Worm (Caenorhabditis elegans): ENCODE data around the gene nemp-1.

ce11 chrIII:471644-472401, at the start of gene nemp-1, which contains the start of gene magu-1:
- TF ChIP-seq nhr-77 (tag; optimal IDR thresholded peaks at IDR 0.05) (no peak), ztf-11 (tag; optimal IDR thresholded peaks at IDR 0.05) (no peak), Y55F3AM.14 (GFP tag; optimal IDR thresholded peaks at IDR 0.05) (no peak), aly-2 (tag; optimal IDR thresholded peaks at IDR 0.05) (no peak), ama-1 (optimal IDR thresholded peaks at IDR 0.05) (no peak), blmp-1 (tag; optimal IDR thresholded peaks at IDR 0.05; ENCODE audit: insufficient read depth) (no peak), ztf-4 (tag; optimal IDR thresholded peaks at IDR 0.05) (no peak), fos-1 (tag; optimal IDR thresholded peaks at IDR 0.05) (no peak), nhr-11 (tag; optimal IDR thresholded peaks at IDR 0.05) (no peak), snpc-4 (tag; optimal IDR thresholded peaks at IDR 0.05) (no peak), nhr-6 (tag; optimal IDR thresholded peaks at IDR 0.05) (no peak), sma-3 (GFP tag; optimal IDR thresholded peaks at IDR 0.05) (no peak)

Measured in whole organism, L2 larva.